Worm (Caenorhabditis elegans) whole organism, L3 larva: Measurements from ENCODE around the gene tebp-2.

ENCODE experiments used
- ceh-16 ChIP-seq: sonication (generic microtip); optimal IDR thresholded peaks from 2 replicates; lab custom pipeline; 2017; ENCODE audit warnings: missing biosample characterization, missing genetic modification characterization
- ceh-82 ChIP-seq: fragments of 150-350 bp; optimal IDR thresholded peaks from 2 replicates; lab custom pipeline; 2014; ENCODE audit warnings: missing biosample characterization, missing genetic modification characterization
- fkh-10 ChIP-seq: sonication (generic microtip); optimal IDR thresholded peaks from 2 replicates; lab custom pipeline; 2017; ENCODE audit warnings: missing biosample characterization, missing genetic modification reagents, missing genetic modification characterization
- mdl-1 ChIP-seq: fragments of 150-350 bp; optimal IDR thresholded peaks from 2 replicates; lab custom pipeline; 2014; ENCODE audit warnings: missing biosample characterization, missing genetic modification characterization
- nhr-12 ChIP-seq: fragments of 150-350 bp; optimal IDR thresholded peaks from 2 replicates; lab custom pipeline; 2014; ENCODE audit warnings: missing biosample characterization, missing genetic modification characterization
- nhr-237 ChIP-seq: fragments of 150-350 bp; optimal IDR thresholded peaks from 2 replicates; lab custom pipeline; 2014; ENCODE audit warnings: missing biosample characterization, missing genetic modification characterization
- nhr-77 ChIP-seq: fragments of 150-350 bp; optimal IDR thresholded peaks from 2 replicates; lab custom pipeline; 2014; ENCODE audit warnings: missing biosample characterization, missing genetic modification characterization
- pha-4 ChIP-seq: fragments of 150-350 bp; optimal IDR thresholded peaks from 2 replicates; lab custom pipeline; 2014; ENCODE audit warnings: missing biosample characterization, missing genetic modification reagents, missing genetic modification characterization
- pqm-1 ChIP-seq: fragments of 150-350 bp; optimal IDR thresholded peaks from 2 replicates; lab custom pipeline; 2017; ENCODE audit warnings: missing biosample characterization, missing genetic modification characterization, inconsistent platforms
- snpc-4 ChIP-seq: fragments of 150-350 bp; optimal IDR thresholded peaks from 2 replicates; lab custom pipeline; 2014; ENCODE audit warnings: missing biosample characterization, missing genetic modification characterization
- zag-1 ChIP-seq: fragments of 150-350 bp; optimal IDR thresholded peaks from 2 replicates; lab custom pipeline; 2014; ENCODE audit warnings: missing biosample characterization, missing genetic modification characterization
- ztf-4 ChIP-seq: fragments of 150-350 bp; optimal IDR thresholded peaks from 2 replicates; lab custom pipeline; 2014; ENCODE audit warnings: missing biosample characterization, missing genetic modification characterization

DNA sequence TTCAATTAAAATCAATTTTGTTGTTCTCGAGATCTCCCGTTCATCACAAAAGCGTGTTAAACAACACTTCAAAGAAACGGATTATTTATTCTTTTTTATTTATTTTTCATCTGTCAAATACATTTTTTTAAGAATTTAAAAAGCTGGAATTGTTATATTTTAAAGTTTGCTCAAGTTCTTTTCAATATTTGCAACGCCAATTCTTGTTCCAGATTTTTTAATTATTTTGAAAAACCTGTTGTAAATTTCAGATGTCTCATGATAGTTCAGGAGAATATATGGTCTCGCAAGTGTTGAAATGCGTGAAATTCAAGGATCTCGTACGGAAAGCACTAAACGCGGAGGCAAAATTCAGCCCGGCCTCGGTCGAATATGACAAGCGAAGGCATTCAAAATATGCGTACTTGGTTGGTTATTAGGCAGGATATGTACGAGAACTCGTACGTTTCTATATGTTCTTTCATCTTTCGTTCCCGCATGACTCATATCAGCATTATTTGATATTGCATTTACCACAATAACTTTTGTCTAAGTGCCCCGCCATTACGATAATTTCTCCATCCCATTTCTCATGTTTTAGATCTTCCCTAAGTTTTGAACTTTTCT, 3.3 kb downstream of the tebp-2 start, which contains the start of gene cec-6:
- no peak for TF ChIP-seq nhr-237 (tag; lab: Kevin White, UChicago)
- no peak for TF ChIP-seq ceh-16 (tag; lab: Kevin White, UChicago)
- no peak for TF ChIP-seq zag-1
- TF ChIP-seq snpc-4 = no peak
- TF ChIP-seq nhr-12 = no peak
- no peak for TF ChIP-seq ztf-4 (tag; lab: Kevin White, UChicago)
- TF ChIP-seq pqm-1 (tag; lab: Kevin White, UChicago) = no peak
- no peak for TF ChIP-seq mdl-1 (tag; lab: Kevin White, UChicago)
- TF ChIP-seq pha-4 (tag; lab: Kevin White, UChicago) = no peak
- TF ChIP-seq fkh-10 (GFP tag; lab: Kevin White, UChicago) = no peak
- no peak for TF ChIP-seq nhr-77
- TF ChIP-seq ceh-82 (tag; lab: Kevin White, UChicago) = no peak
